Worm (Caenorhabditis elegans) whole organism, mixed stage, embryonic: ENCODE measurements around the gene sknr-1.
"Not testable (repeated sequence)": the region's sequence is repeated elsewhere in the genome, so short reads cannot be mapped to it uniquely, and the experiment has no call there.

Experiments
- M03D4.4 ChIP-seq: sonication (generic microtip); optimal IDR thresholded peaks from 2 replicates; lab custom pipeline; 2017; ENCODE audit warnings: mild to moderate bottlenecking, missing genetic modification characterization, missing compliant biosample characterization
- bed-3 ChIP-seq: fragments of 200-800 bp; sonication (Bioruptor generic); optimal IDR thresholded peaks from 3 replicates; lab custom pipeline; 2018; ENCODE audit warnings: mild to moderate bottlenecking, missing genetic modification characterization, moderate library complexity, missing compliant biosample characterization
- blmp-1 ChIP-seq: fragments of 150-350 bp; optimal IDR thresholded peaks from 2 replicates; lab custom pipeline; 2014; ENCODE audit warnings: missing biosample characterization, missing genetic modification characterization
- ceh-39 ChIP-seq: fragments of 150-350 bp; optimal IDR thresholded peaks from 2 replicates; lab custom pipeline; 2014; ENCODE audit warnings: missing biosample characterization, missing genetic modification characterization
- ceh-43 ChIP-seq: fragments of 200-800 bp; sonication (Bioruptor generic); optimal IDR thresholded peaks from 2 replicates; lab custom pipeline; 2018; ENCODE audit warnings: mild to moderate bottlenecking, missing genetic modification characterization, moderate library complexity, missing compliant biosample characterization
- ceh-83 ChIP-seq: fragments of 200-800 bp; sonication (Bioruptor generic); optimal IDR thresholded peaks from 2 replicates; lab custom pipeline; 2018; ENCODE audit warnings: mild to moderate bottlenecking, missing genetic modification characterization, missing compliant biosample characterization
- ces-1 ChIP-seq: fragments of 150-350 bp; optimal IDR thresholded peaks from 2 replicates; lab custom pipeline; 2014; ENCODE audit warnings: missing biosample characterization, missing genetic modification reagents, missing genetic modification characterization
- cnd-1 ChIP-seq: fragments of 200-800 bp; sonication (Bioruptor generic); optimal IDR thresholded peaks from 2 replicates; lab custom pipeline; 2018; ENCODE audit warnings: mild to moderate bottlenecking, missing genetic modification characterization, missing compliant biosample characterization
- drap-1 ChIP-seq: fragments of 200-800 bp; sonication (Bioruptor generic); optimal IDR thresholded peaks from 3 replicates; lab custom pipeline; 2018; ENCODE audit warnings: mild to moderate bottlenecking, missing genetic modification characterization, missing compliant biosample characterization
- elt-1 ChIP-seq: sonication (generic microtip); optimal IDR thresholded peaks from 2 replicates; lab custom pipeline; 2017; ENCODE audit warnings: missing genetic modification characterization, mild to moderate bottlenecking, missing compliant biosample characterization, antibody characterized with exemption, moderate library complexity, borderline replicate concordance; ENCODE audit not compliant: insufficient read depth
- elt-3 ChIP-seq: fragments of 150-350 bp; optimal IDR thresholded peaks from 2 replicates; lab custom pipeline; 2014; ENCODE audit warnings: missing biosample characterization, missing genetic modification characterization
- flh-1 ChIP-seq: fragments of 200-800 bp; sonication (Bioruptor generic); optimal IDR thresholded peaks from 2 replicates; lab custom pipeline; 2018; ENCODE audit warnings: mild to moderate bottlenecking, missing genetic modification characterization, moderate library complexity, missing compliant biosample characterization
- ham-2 ChIP-seq: fragments of 200-800 bp; sonication (Bioruptor generic); optimal IDR thresholded peaks from 2 replicates; lab custom pipeline; 2018; ENCODE audit warnings: mild to moderate bottlenecking, missing genetic modification characterization, missing compliant biosample characterization
- hlh-1 ChIP-seq: fragments of 150-350 bp; optimal IDR thresholded peaks from 2 replicates; lab custom pipeline; 2014; ENCODE audit warnings: missing biosample characterization, missing genetic modification reagents, missing genetic modification characterization
- lin-13 ChIP-seq: fragments of 150-350 bp; optimal IDR thresholded peaks from 2 replicates; lab custom pipeline; 2014; ENCODE audit warnings: missing biosample characterization, missing genetic modification characterization
- lin-32 ChIP-seq: fragments of 200-800 bp; sonication (Bioruptor generic); optimal IDR thresholded peaks from 2 replicates; lab custom pipeline; 2018; ENCODE audit warnings: mild to moderate bottlenecking, missing genetic modification characterization, missing compliant biosample characterization
- lsy-2 ChIP-seq: fragments of 150-350 bp; optimal IDR thresholded peaks from 2 replicates; lab custom pipeline; 2014; ENCODE audit warnings: missing biosample characterization, missing genetic modification characterization
- mab-5 ChIP-seq: fragments of 150-350 bp; optimal IDR thresholded peaks from 2 replicates; lab custom pipeline; 2014; ENCODE audit warnings: missing biosample characterization, missing genetic modification characterization
- mep-1 ChIP-seq: fragments of 150-350 bp; optimal IDR thresholded peaks from 2 replicates; lab custom pipeline; 2017; ENCODE audit warnings: missing biosample characterization, missing genetic modification reagents, missing genetic modification characterization, inconsistent platforms
- mls-2 ChIP-seq: sonication (generic microtip); optimal IDR thresholded peaks from 2 replicates; lab custom pipeline; 2016; ENCODE audit warnings: mild to moderate bottlenecking, missing genetic modification characterization, moderate library complexity, missing compliant biosample characterization
- nhr-12 ChIP-seq: fragments of 150-350 bp; optimal IDR thresholded peaks from 2 replicates; lab custom pipeline; 2014; ENCODE audit warnings: missing biosample characterization, missing genetic modification characterization
- nhr-237 ChIP-seq: fragments of 150-350 bp; optimal IDR thresholded peaks from 2 replicates; lab custom pipeline; 2014; ENCODE audit warnings: missing biosample characterization, missing genetic modification characterization
- nhr-28 ChIP-seq: fragments of 150-350 bp; optimal IDR thresholded peaks from 2 replicates; lab custom pipeline; 2014; ENCODE audit warnings: missing biosample characterization, missing genetic modification characterization
- nhr-76 ChIP-seq: sonication (generic microtip); optimal IDR thresholded peaks from 2 replicates; lab custom pipeline; 2017; ENCODE audit warnings: missing biosample characterization, missing genetic modification characterization
- pha-4 ChIP-seq: fragments of 150-350 bp; optimal IDR thresholded peaks from 2 replicates; lab custom pipeline; 2018; ENCODE audit warnings: missing biosample characterization, missing genetic modification reagents, missing genetic modification characterization
- sem-2 ChIP-seq: fragments of 200-800 bp; sonication (Bioruptor generic); optimal IDR thresholded peaks from 2 replicates; lab custom pipeline; 2018; ENCODE audit warnings: mild to moderate bottlenecking, missing genetic modification characterization, missing compliant biosample characterization
- snpc-4 ChIP-seq: fragments of 150-350 bp; optimal IDR thresholded peaks from 2 replicates; lab custom pipeline; 2014; ENCODE audit warnings: missing biosample characterization, missing genetic modification characterization
- sptf-1 ChIP-seq: sonication (generic microtip); optimal IDR thresholded peaks from 2 replicates; lab custom pipeline; 2017; ENCODE audit warnings: mild to moderate bottlenecking, missing genetic modification characterization, moderate library complexity, missing compliant biosample characterization
- tbx-8 ChIP-seq: fragments of 200-800 bp; sonication (Bioruptor generic); optimal IDR thresholded peaks from 2 replicates; lab custom pipeline; 2018; ENCODE audit warnings: mild to moderate bottlenecking, missing genetic modification characterization, moderate library complexity, missing compliant biosample characterization
- unc-120 ChIP-seq: sonication (generic microtip); optimal IDR thresholded peaks from 2 replicates; lab custom pipeline; 2017; ENCODE audit warnings: missing genetic modification characterization, missing compliant biosample characterization; ENCODE audit not compliant: poor library complexity, severe bottlenecking
- unc-39 ChIP-seq: fragments of 150-350 bp; optimal IDR thresholded peaks from 2 replicates; lab custom pipeline; 2014; ENCODE audit warnings: missing biosample characterization, missing genetic modification characterization
- unc-62 ChIP-seq: fragments of 150-350 bp; optimal IDR thresholded peaks from 2 replicates; lab custom pipeline; 2014; ENCODE audit warnings: missing biosample characterization, missing genetic modification reagents, missing genetic modification characterization
- zip-8 ChIP-seq: fragments of 150-350 bp; optimal IDR thresholded peaks from 2 replicates; lab custom pipeline; 2014; ENCODE audit warnings: missing biosample characterization, missing genetic modification characterization
- ztf-11 ChIP-seq: fragments of 150-350 bp; optimal IDR thresholded peaks from 2 replicates; lab custom pipeline; 2014; ENCODE audit warnings: missing biosample characterization, missing genetic modification characterization

Gene sknr-1

DNA sequence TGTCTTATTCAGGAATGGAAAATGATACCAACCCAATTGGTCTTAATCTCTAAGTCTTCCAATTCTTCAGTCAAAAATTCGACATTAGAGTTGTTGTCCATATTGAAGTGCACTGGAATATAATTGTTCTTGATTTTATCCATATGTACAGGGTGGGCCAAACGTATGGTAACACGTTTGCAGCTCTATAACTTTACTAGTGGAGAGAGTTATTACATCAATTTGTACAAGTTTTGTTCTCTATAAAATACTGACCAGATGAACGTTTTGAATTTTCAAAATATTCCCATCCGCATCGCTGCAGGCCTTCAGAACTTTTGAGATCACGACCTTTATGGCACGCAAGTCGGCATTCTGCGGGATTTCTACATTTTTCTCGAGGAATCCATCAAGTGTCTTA, 26.4 kb downstream of the sknr-1 start, which contains the start of gene F53E10.5:
Gene F53E10.5, minus strand, starts transcription at position 101 of the 400 bp plus-strand sequence.
- TF ChIP-seq zip-8 (tag; lab: Kevin White, UChicago); flh-1 (GFP tag; lab: Kevin White, UChicago); lin-13 (tag; lab: Kevin White, UChicago): not testable (repeated sequence)

DNA sequence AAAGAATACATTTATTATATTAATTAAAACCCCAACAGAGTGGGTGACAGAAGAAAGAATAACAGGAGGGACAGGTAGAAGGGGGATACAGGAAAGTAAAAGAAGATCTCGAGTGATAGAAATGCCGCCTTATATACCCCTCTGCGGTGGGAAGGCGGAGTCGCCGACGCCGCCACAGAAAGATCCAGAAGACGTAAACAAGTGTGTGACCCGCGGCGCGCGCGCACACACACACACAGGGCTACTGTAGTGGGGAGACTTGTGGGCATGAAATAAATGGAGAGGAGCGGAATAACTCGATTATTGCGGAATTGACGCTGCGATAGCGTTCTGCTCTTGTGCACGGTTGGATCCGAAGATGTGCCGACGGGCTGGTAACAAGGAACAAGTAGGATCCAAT, 29.5 kb downstream of the sknr-1 start:
- no peak for TF ChIP-seq ceh-43
- TF ChIP-seq lin-32 (GFP tag; lab: Kevin White, UChicago): no peak
- TF ChIP-seq pha-4 (tag; lab: Kevin White, UChicago): no peak
- TF ChIP-seq nhr-12 (tag; lab: Kevin White, UChicago): no peak
- no peak for TF ChIP-seq drap-1 (GFP tag; lab: Kevin White, UChicago)
- no peak for TF ChIP-seq mls-2
- TF ChIP-seq elt-1 (tag; lab: Kevin White, UChicago): no peak
- TF ChIP-seq ztf-11 (tag; lab: Kevin White, UChicago): no peak
- TF ChIP-seq snpc-4 (tag; lab: Kevin White, UChicago): no peak

DNA sequence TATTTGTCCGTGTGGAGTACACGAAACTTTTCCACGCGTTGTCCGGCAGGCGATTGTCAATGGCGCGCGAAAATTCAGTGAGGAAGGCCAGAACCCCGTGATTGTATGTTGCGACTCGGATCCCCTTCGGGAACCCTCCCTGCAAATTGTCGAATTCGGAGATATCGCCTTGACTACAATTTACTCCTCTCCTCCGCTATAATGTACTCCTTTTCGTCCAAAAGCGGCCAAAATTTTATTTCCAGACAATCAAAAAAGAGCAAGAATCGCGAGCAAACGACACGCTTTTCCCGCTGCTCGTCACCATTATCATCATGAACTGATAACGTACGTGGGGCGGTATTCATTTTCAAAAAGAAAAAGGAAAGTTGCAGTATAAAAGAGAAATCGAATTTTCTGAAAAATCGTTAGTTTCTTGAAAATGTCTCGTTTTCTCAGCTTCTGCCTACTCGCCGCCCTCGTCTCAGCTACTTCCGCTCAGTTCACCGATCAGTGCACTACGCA, 33.0 kb downstream of the sknr-1 start, which contains the start of gene irg-3:
Gene irg-3, plus strand, starts transcription at position 419 of the 504 bp plus-strand sequence.
- TF ChIP-seq unc-39 (tag; lab: Kevin White, UChicago) (no peak), lin-13 (tag; lab: Kevin White, UChicago) (no peak), nhr-28 (tag; lab: Kevin White, UChicago) (no peak), mab-5 (tag; lab: Kevin White, UChicago) (no peak), M03D4.4 (no peak), nhr-237 (tag; lab: Kevin White, UChicago) (no peak), blmp-1 (tag; lab: Kevin White, UChicago) (no peak), tbx-8 (GFP tag; lab: Kevin White, UChicago) (no peak), unc-62 (no peak), elt-1 (tag; lab: Kevin White, UChicago) (no peak), pha-4 (tag; lab: Kevin White, UChicago) (no peak), unc-120 (no peak), sem-2 (GFP tag; lab: Kevin White, UChicago) (no peak), nhr-76 (tag; lab: Kevin White, UChicago) (no peak), ztf-11 (tag; lab: Kevin White, UChicago) (no peak), ceh-39 (tag; lab: Kevin White, UChicago) (no peak)

DNA sequence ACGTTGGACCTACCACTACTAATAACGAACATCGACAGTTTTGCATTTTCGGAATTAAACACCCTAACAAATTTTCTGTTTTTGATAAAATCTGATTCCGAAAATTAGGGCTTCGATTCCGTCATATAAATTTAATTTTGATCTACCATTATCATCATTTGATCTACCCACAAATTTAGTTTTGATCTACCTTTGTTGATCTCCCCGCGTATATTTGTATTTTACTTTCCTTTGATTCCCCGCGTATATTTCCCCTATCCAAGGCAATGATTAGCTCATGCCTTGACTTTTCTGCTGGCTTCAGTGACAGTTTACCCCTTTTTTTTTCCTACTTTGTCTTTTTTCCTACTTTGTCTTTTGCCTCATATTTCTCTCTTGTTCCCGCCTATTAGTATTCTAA, 35.4 kb downstream of the sknr-1 start:
- TF ChIP-seq ces-1: no peak
- no peak for TF ChIP-seq sem-2 (GFP tag; lab: Kevin White, UChicago)
- TF ChIP-seq hlh-1 (tag; lab: Kevin White, UChicago): no peak
- TF ChIP-seq mls-2: no peak
- no peak for TF ChIP-seq pha-4 (tag; lab: Kevin White, UChicago)
- no peak for TF ChIP-seq mep-1 (tag; lab: Kevin White, UChicago)
- TF ChIP-seq M03D4.4: no peak
- TF ChIP-seq mab-5 (tag; lab: Kevin White, UChicago): no peak
- no peak for TF ChIP-seq unc-120
- TF ChIP-seq elt-1 (tag; lab: Kevin White, UChicago): no peak
- no peak for TF ChIP-seq lsy-2 (tag; lab: Kevin White, UChicago)
- TF ChIP-seq ceh-83 (GFP tag; lab: Kevin White, UChicago): no peak
- TF ChIP-seq ham-2 (GFP tag; lab: Kevin White, UChicago): no peak
- TF ChIP-seq tbx-8 (GFP tag; lab: Kevin White, UChicago): no peak
- TF ChIP-seq cnd-1 (tag; lab: Kevin White, UChicago): no peak

DNA sequence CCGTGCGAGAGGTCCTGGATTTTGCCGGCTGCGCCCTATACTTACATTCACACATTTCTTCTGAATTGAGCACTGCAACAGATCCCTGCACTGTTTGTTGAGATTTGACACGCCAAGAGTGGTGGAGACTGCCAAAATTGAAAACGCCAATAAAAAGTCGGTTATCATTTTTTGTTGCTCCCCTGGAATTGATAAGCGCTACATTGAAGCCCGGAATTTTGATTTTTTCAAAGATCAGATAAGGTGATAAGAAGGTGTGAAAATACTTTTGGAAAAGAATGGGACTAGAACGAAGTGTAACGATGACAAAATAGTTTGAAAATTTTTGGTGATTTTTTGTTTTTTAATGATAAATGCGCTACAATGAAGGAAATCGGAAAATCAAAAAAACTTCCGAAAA, 39.5 kb downstream of the sknr-1 start, which contains the start of gene C29G2.6:
Gene C29G2.6, minus strand, starts transcription at position 182 of the 400 bp plus-strand sequence.
- TF ChIP-seq unc-120: no peak
- TF ChIP-seq M03D4.4: no peak
- no peak for TF ChIP-seq sptf-1 (tag; lab: Kevin White, UChicago)
- TF ChIP-seq bed-3 (GFP tag; lab: Kevin White, UChicago): no peak
- TF ChIP-seq snpc-4 (tag; lab: Kevin White, UChicago): no peak
- no peak for TF ChIP-seq nhr-76 (tag; lab: Kevin White, UChicago)
- no peak for TF ChIP-seq nhr-12 (tag; lab: Kevin White, UChicago)
- TF ChIP-seq mab-5 (tag; lab: Kevin White, UChicago): no peak
- TF ChIP-seq mls-2: no peak
- TF ChIP-seq lin-13 (tag; lab: Kevin White, UChicago): no peak
- no peak for TF ChIP-seq lin-32 (GFP tag; lab: Kevin White, UChicago)
- TF ChIP-seq nhr-237 (tag; lab: Kevin White, UChicago): no peak
- no peak for TF ChIP-seq elt-1 (tag; lab: Kevin White, UChicago)
- no peak for TF ChIP-seq elt-3
- no peak for TF ChIP-seq ztf-11 (tag; lab: Kevin White, UChicago)
- no peak for TF ChIP-seq lsy-2 (tag; lab: Kevin White, UChicago)
- no peak for TF ChIP-seq sem-2 (GFP tag; lab: Kevin White, UChicago)
